Worm (Caenorhabditis elegans) whole organism, L1 larva: ENCODE results near the gene tsen-54.
A peak's percentile ranks its signal among the peaks of the same experiment; 100 is the strongest.

ENCODE experiments used
- C16A3.4 ChIP-seq: fragments of 150-350 bp; optimal IDR thresholded peaks from 2 replicates; lab custom pipeline; 2014; ENCODE audit warnings: missing biosample characterization, missing genetic modification characterization
- Y116A8C.19 ChIP-seq: sonication (generic microtip); optimal IDR thresholded peaks from 2 replicates; lab custom pipeline; 2016; ENCODE audit warnings: missing compliant biosample characterization, missing genetic modification characterization, borderline replicate concordance
- aha-1 ChIP-seq: fragments of 150-350 bp; optimal IDR thresholded peaks from 2 replicates; lab custom pipeline; 2014; ENCODE audit warnings: missing biosample characterization, missing genetic modification characterization
- alr-1 ChIP-seq: fragments of 200-800 bp; sonication (Bioruptor generic); optimal IDR thresholded peaks from 2 replicates; lab custom pipeline; 2018; ENCODE audit warnings: borderline replicate concordance, mild to moderate bottlenecking, missing genetic modification characterization, missing compliant biosample characterization
- aly-2 ChIP-seq: fragments of 150-350 bp; optimal IDR thresholded peaks from 2 replicates; lab custom pipeline; 2014; ENCODE audit warnings: missing biosample characterization, missing genetic modification characterization
- blmp-1 ChIP-seq: fragments of 150-350 bp; optimal IDR thresholded peaks from 2 replicates; lab custom pipeline; 2014; ENCODE audit warnings: missing biosample characterization, missing genetic modification characterization
- dpl-1 ChIP-seq, 3 experiments: fragments of 150-350 bp in 2 of 3; sonication (generic microtip) in 1 of 3; optimal IDR thresholded peaks; 2 replicates each; lab custom pipeline; 2014 to 2017; ENCODE audit warnings: missing biosample characterization in 3 of 3, missing genetic modification characterization in 3 of 3, missing genetic modification reagents in 3 of 3
- dsc-1 ChIP-seq: sonication (generic microtip); optimal IDR thresholded peaks from 2 replicates; lab custom pipeline; 2016; ENCODE audit warnings: mild to moderate bottlenecking, missing genetic modification characterization, missing compliant biosample characterization
- efl-1 ChIP-seq, 4 experiments: fragments of 150-350 bp; optimal IDR thresholded peaks in 3 of 4; peaks in 1 of 4; 1 replicate in 1 of 4; 2 replicates in 3 of 4; lab custom pipeline; 2014; ENCODE audit warnings: missing biosample characterization in 2 of 4, missing genetic modification characterization in 2 of 4, missing genetic modification reagents in 2 of 4
- egl-27 ChIP-seq, 2 experiments: fragments of 150-350 bp in 1 of 2; sonication (generic microtip); optimal IDR thresholded peaks; 3 replicates each; lab custom pipeline; 2017 to 2018; ENCODE audit warnings: missing biosample characterization in 2 of 2, missing genetic modification characterization in 2 of 2, missing genetic modification reagents in 2 of 2
- elt-2 ChIP-seq: sonication (generic microtip); optimal IDR thresholded peaks from 2 replicates; lab custom pipeline; 2016; ENCODE audit warnings: missing genetic modification characterization, mild to moderate bottlenecking, inconsistent platforms, missing compliant biosample characterization, missing genetic modification reagents
- fkh-4 ChIP-seq: sonication (generic microtip); optimal IDR thresholded peaks from 2 replicates; lab custom pipeline; 2016; ENCODE audit warnings: missing compliant biosample characterization, missing genetic modification characterization, borderline replicate concordance
- fos-1 ChIP-seq: fragments of 150-350 bp; optimal IDR thresholded peaks from 2 replicates; lab custom pipeline; 2014; ENCODE audit warnings: missing biosample characterization, missing genetic modification characterization
- hlh-17 ChIP-seq: fragments of 200-800 bp; sonication (Bioruptor generic); optimal IDR thresholded peaks from 2 replicates; lab custom pipeline; 2018; ENCODE audit warnings: missing genetic modification characterization, mild to moderate bottlenecking, missing compliant biosample characterization, moderate library complexity, borderline replicate concordance
- hpl-2 ChIP-seq: fragments of 150-350 bp; optimal IDR thresholded peaks from 2 replicates; lab custom pipeline; 2014; ENCODE audit warnings: missing biosample characterization, missing genetic modification reagents, missing genetic modification characterization
- isw-1 ChIP-seq: fragments of 200-800 bp; sonication (Bioruptor generic); IDR thresholded peaks from 2 replicates; pipeline ENCODE4 v1.3.6; 2022; ENCODE audit warnings: missing genetic modification characterization, missing compliant biosample characterization
- jun-1 ChIP-seq: fragments of 150-350 bp; optimal IDR thresholded peaks from 2 replicates; lab custom pipeline; 2014; ENCODE audit warnings: missing biosample characterization, missing genetic modification reagents, missing genetic modification characterization
- lin-13 ChIP-seq: fragments of 150-350 bp; optimal IDR thresholded peaks from 2 replicates; lab custom pipeline; 2014; ENCODE audit warnings: missing biosample characterization, missing genetic modification reagents, missing genetic modification characterization
- lin-35 ChIP-seq, 2 experiments: fragments of 150-350 bp; optimal IDR thresholded peaks; 2 replicates each; lab custom pipeline; 2014; ENCODE audit warnings: missing biosample characterization in 2 of 2, missing genetic modification characterization in 2 of 2, missing genetic modification reagents in 2 of 2
- lin-39 ChIP-seq: fragments of 150-350 bp; optimal IDR thresholded peaks from 2 replicates; lab custom pipeline; 2014; ENCODE audit warnings: missing biosample characterization, missing genetic modification reagents, missing genetic modification characterization
- lsy-2 ChIP-seq, 2 experiments: fragments of 150-350 bp; optimal IDR thresholded peaks; 2 replicates each; lab custom pipeline; 2014; ENCODE audit warnings: missing biosample characterization in 2 of 2, missing genetic modification characterization in 2 of 2
- mab-9 ChIP-seq: fragments of 200-800 bp; sonication (Bioruptor generic); IDR thresholded peaks from 2 replicates; pipeline ENCODE4 v1.3.6; 2022; ENCODE audit warnings: missing genetic modification reagents, missing genetic modification characterization, missing compliant biosample characterization
- mdl-1 ChIP-seq, 2 experiments: fragments of 150-350 bp; optimal IDR thresholded peaks; 2 replicates each; lab custom pipeline; 2014 to 2017; ENCODE audit warnings: missing biosample characterization in 2 of 2, missing genetic modification characterization in 2 of 2, inconsistent platforms in 1 of 2
- mef-2 ChIP-seq: fragments of 150-350 bp; optimal IDR thresholded peaks from 2 replicates; lab custom pipeline; 2014; ENCODE audit warnings: missing biosample characterization, missing genetic modification characterization
- mep-1 ChIP-seq: fragments of 150-350 bp; optimal IDR thresholded peaks from 2 replicates; lab custom pipeline; 2014; ENCODE audit warnings: missing biosample characterization, missing genetic modification characterization
- nhr-28 ChIP-seq: fragments of 150-350 bp; optimal IDR thresholded peaks from 2 replicates; lab custom pipeline; 2014; ENCODE audit warnings: missing biosample characterization, missing genetic modification characterization
- nhr-47 ChIP-seq: sonication (generic microtip); optimal IDR thresholded peaks from 2 replicates; lab custom pipeline; 2016; ENCODE audit warnings: mild to moderate bottlenecking, missing genetic modification characterization, moderate library complexity, missing compliant biosample characterization
- nhr-76 ChIP-seq: sonication (generic microtip); optimal IDR thresholded peaks from 2 replicates; lab custom pipeline; 2017; ENCODE audit warnings: missing biosample characterization, missing genetic modification characterization
- nhr-84 ChIP-seq: sonication (generic microtip); optimal IDR thresholded peaks from 2 replicates; lab custom pipeline; 2017; ENCODE audit warnings: missing biosample characterization, missing genetic modification characterization
- nhr-85 ChIP-seq: sonication (generic microtip); peaks from one replicate; lab custom pipeline; 2016; ENCODE audit warnings: missing genetic modification characterization, inconsistent platforms, missing compliant biosample characterization
- nhr-90 ChIP-seq: sonication (generic microtip); optimal IDR thresholded peaks from 2 replicates; lab custom pipeline; 2016; ENCODE audit warnings: mild to moderate bottlenecking, missing genetic modification characterization, missing compliant biosample characterization; ENCODE audit not compliant: poor library complexity
- pag-3 ChIP-seq: sonication (generic microtip); optimal IDR thresholded peaks from 2 replicates; lab custom pipeline; 2017; ENCODE audit warnings: missing genetic modification characterization, mild to moderate bottlenecking, missing compliant biosample characterization, antibody characterized with exemption, borderline replicate concordance; ENCODE audit not compliant: insufficient read depth
- pax-3 ChIP-seq: fragments of 200-800 bp; sonication (Bioruptor generic); optimal IDR thresholded peaks from 2 replicates; lab custom pipeline; 2018; ENCODE audit warnings: mild to moderate bottlenecking, missing genetic modification characterization, moderate library complexity, missing compliant biosample characterization
- pqm-1 ChIP-seq: sonication (generic microtip); optimal IDR thresholded peaks from 3 replicates; lab custom pipeline; 2017; ENCODE audit warnings: missing biosample characterization, missing genetic modification characterization
- rnt-1 ChIP-seq: sonication (generic microtip); optimal IDR thresholded peaks from 2 replicates; lab custom pipeline; 2016; ENCODE audit warnings: mild to moderate bottlenecking, missing genetic modification characterization, moderate library complexity, missing compliant biosample characterization
- skn-1 ChIP-seq: fragments of 150-350 bp; optimal IDR thresholded peaks from 2 replicates; lab custom pipeline; 2014; ENCODE audit warnings: missing biosample characterization, missing genetic modification characterization
- snpc-4 ChIP-seq: fragments of 150-350 bp; optimal IDR thresholded peaks from 2 replicates; lab custom pipeline; 2014; ENCODE audit warnings: missing biosample characterization, missing genetic modification characterization
- sox-4 ChIP-seq: sonication (generic microtip); optimal IDR thresholded peaks from 2 replicates; lab custom pipeline; 2016; ENCODE audit warnings: missing genetic modification characterization, missing compliant biosample characterization
- sup-37 ChIP-seq: fragments of 200-800 bp; sonication (Bioruptor generic); optimal IDR thresholded peaks from 2 replicates; lab custom pipeline; 2018; ENCODE audit warnings: mild to moderate bottlenecking, missing genetic modification characterization, missing compliant biosample characterization
- swsn-7 ChIP-seq: sonication (generic microtip); optimal IDR thresholded peaks from 2 replicates; lab custom pipeline; 2016; ENCODE audit warnings: missing genetic modification characterization, missing compliant biosample characterization
- tbx-2 ChIP-seq: sonication (generic microtip); optimal IDR thresholded peaks from 2 replicates; lab custom pipeline; 2016; ENCODE audit warnings: missing genetic modification characterization, missing compliant biosample characterization
- unc-130 ChIP-seq: fragments of 150-350 bp; optimal IDR thresholded peaks from 2 replicates; lab custom pipeline; 2017; ENCODE audit warnings: missing biosample characterization, missing genetic modification characterization, inconsistent platforms
- xbp-1 ChIP-seq: sonication (generic microtip); optimal IDR thresholded peaks from 2 replicates; lab custom pipeline; 2016; ENCODE audit warnings: missing genetic modification characterization, missing compliant biosample characterization
- ztf-11 ChIP-seq, 2 experiments: sonication (generic microtip); optimal IDR thresholded peaks; 2 replicates each; lab custom pipeline; 2016 to 2017; ENCODE audit warnings: missing genetic modification characterization in 2 of 2, missing biosample characterization in 1 of 2, missing compliant biosample characterization in 1 of 2

The tsen-54 gene

DNA sequence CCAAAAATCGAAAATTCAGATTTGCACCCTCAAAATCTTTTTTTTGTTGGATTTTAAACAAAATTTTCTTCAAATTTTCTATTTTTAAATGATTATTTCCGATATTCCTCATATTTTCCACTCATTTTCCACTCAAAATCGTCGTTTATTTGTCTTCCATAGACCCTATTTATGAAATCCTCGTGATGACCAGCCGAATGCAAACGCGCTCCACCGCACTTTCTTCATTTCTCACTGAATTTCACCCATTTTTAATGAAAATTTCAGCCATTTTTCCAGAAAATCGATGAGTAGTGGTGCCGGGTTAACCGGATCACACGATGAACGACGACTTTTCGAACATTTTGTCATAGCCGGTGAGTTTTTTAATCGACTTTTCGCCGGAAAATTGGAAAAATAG lies 24.3 kb upstream of the tsen-54 start, which contains the start of gene denn-4 (continued):
- TF ChIP-seq xbp-1 (tag; lab: Kevin White, UChicago) (peak; percentile 16), unc-130 (tag; lab: Kevin White, UChicago) (peak; percentile 10), lsy-2 (tag; optimal IDR thresholded peaks at IDR 0.05; lab: Kevin White, UChicago) (peak in 1 of 2 experiments; percentile 56), nhr-76 (tag; lab: Kevin White, UChicago) (no peak), hlh-17 (GFP tag; lab: Kevin White, UChicago) (no peak)

DNA sequence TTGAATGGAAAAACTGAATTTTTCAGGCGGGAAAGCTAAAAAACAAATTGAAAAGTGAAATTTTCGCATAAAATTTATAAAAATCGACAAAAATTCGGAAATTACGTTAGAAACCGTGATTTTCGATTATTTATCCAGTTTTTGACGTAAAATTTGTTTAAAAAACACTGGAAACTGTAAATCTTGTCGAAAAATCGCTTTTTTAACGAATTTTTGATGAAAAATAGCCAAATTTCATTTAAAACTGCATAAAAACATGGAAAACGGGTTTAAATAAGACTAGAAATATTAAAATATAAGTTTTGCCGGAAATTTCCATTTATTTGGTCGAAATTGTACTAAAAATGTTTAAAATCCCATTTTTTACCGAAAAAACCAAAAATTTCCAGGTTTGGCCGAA lies 23.8 kb upstream of the tsen-54 start:
- TF ChIP-seq mdl-1 (tag; optimal IDR thresholded peaks at IDR 0.05; lab: Kevin White, UChicago): no peak
- TF ChIP-seq dsc-1 (tag; lab: Kevin White, UChicago): no peak
- TF ChIP-seq hlh-17 (GFP tag; lab: Kevin White, UChicago): no peak
- no peak for TF ChIP-seq nhr-47 (tag; lab: Kevin White, UChicago)
- no peak for TF ChIP-seq alr-1
- TF ChIP-seq skn-1 (tag; lab: Kevin White, UChicago): no peak
- no peak for TF ChIP-seq nhr-28
- TF ChIP-seq rnt-1 (tag; lab: Kevin White, UChicago): no peak
- TF ChIP-seq isw-1: no peak
- no peak for TF ChIP-seq sup-37
- TF ChIP-seq lsy-2 (tag; optimal IDR thresholded peaks at IDR 0.05; lab: Kevin White, UChicago): no peak
- TF ChIP-seq mab-9: no peak
- no peak for TF ChIP-seq sox-4 (tag; lab: Kevin White, UChicago)

DNA sequence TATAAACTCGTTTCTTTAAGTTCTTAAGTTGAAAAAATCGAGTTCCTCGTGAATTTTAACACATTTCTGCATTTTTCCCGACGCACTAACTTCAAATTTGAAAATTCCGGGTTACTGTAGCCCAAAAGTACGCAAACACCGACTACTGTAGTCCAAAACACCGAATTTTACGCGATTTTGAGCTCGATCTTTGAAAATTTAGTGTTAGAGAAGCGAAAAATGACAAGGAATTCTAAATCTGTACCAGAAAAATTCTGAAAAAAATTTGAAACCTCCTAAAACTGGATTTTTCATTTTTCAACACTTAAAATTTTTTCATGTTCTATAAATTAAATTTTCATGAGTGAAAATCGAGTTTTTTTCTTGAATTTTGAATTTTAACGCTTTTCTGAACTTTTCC lies 2.8 kb upstream of the tsen-54 start:
- TF ChIP-seq fkh-4 (tag; lab: Kevin White, UChicago) (no peak), hpl-2 (no peak), lin-13 (GFP tag; lab: Kevin White, UChicago) (no peak), jun-1 (tag; lab: Kevin White, UChicago) (no peak), nhr-84 (no peak), lin-39 (tag; lab: Kevin White, UChicago) (no peak), ztf-11 (tag; optimal IDR thresholded peaks at IDR 0.05; lab: Kevin White, UChicago) (no peak), pqm-1 (tag; lab: Kevin White, UChicago) (no peak), nhr-85 (tag; lab: Kevin White, UChicago) (no peak), Y116A8C.19 (no peak), tbx-2 (tag; lab: Kevin White, UChicago) (no peak), pag-3 (tag; lab: Kevin White, UChicago) (no peak), snpc-4 (no peak), blmp-1 (tag; lab: Kevin White, UChicago) (no peak), mep-1 (tag; lab: Kevin White, UChicago) (no peak), fos-1 (no peak)
- TF ChIP-seq, all 84 proteins: peak for 0

DNA sequence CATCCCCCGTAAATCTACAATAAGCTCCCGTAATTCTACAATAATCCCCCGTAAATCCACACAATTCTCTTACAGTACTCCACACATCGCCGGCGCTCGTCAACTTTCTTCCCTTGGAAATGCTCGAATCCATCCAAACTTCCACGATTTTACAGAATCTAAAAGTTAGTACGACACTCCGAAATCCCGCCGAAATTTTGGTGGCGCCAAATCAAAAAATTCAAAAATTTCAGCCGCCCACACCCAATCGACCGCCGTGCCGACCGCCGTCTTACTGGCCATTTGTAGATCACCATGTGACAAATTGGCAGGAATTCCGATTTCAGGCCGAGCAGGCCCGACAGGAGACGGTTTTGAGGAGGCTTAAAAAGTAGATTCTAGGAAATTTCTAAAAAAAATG lies 4.3 kb downstream of the tsen-54 start:
- peak in 1 of 3 experiments; percentile 29 for TF ChIP-seq dpl-1 (GFP tag; optimal IDR thresholded peaks at IDR 0.05; lab: Kevin White, UChicago)
- TF ChIP-seq lin-35 (GFP tag; optimal IDR thresholded peaks at IDR 0.05; lab: Kevin White, UChicago): peak in 1 of 2 experiments; percentile 6
- no peak for TF ChIP-seq sox-4 (tag; lab: Kevin White, UChicago)
- TF ChIP-seq efl-1 (optimal IDR thresholded peaks at IDR 0.05; lab: Kevin White, UChicago): peak; percentile 9 to 54
- TF ChIP-seq efl-1 (GFP tag; optimal IDR thresholded peaks at IDR 0.05 in 1 of 2; lab: Kevin White, UChicago): peak; percentile 13 to 94

DNA sequence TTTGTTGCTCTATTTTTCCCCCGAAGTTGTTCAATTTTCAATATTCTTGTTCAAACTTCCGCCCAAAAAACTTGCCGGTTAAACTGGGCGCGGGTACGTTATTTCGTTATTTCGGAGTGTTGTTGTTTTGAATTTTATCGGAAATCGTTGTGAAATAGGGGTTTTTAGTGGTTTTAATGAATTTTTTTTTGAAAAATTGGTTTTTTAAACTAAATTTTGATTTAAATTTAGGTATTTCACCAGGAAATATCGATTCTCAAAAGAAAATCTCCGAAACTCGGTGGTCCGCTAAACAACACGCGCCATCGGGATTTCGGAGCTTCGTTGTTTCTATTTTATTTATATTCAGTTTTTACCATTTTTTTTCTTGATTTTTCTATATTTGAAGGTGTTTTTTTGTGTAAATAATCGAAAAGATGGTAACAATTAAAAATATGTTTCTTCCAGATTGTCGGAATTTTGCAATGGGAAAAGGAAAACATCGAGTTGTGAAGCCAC lies 5.2 kb downstream of the tsen-54 start, which contains the start of gene F52C12.2:
F52C12.2 (plus strand) TSS at position 448 of the 498 bp plus-strand sequence.
- TF ChIP-seq aly-2 (tag; lab: Kevin White, UChicago) (peak; percentile 19), nhr-90 (tag; lab: Kevin White, UChicago) (peak; percentile 80), egl-27 (tag; optimal IDR thresholded peaks at IDR 0.05; lab: Kevin White, UChicago) (no peak), dsc-1 (tag; lab: Kevin White, UChicago) (peak; percentile 84), isw-1 (peak; percentile 65), mef-2 (tag; lab: Kevin White, UChicago) (no peak), lin-39 (tag; lab: Kevin White, UChicago) (peak; percentile 50), sup-37 (peak; percentile 18), elt-2 (tag; lab: Kevin White, UChicago) (peak; percentile 23), alr-1 (no peak), pax-3 (tag; lab: Kevin White, UChicago) (peak; percentile 51), aha-1 (tag; lab: Kevin White, UChicago) (no peak), swsn-7 (peak; percentile 82), blmp-1 (tag; lab: Kevin White, UChicago) (peak; percentile 36), C16A3.4 (tag; lab: Kevin White, UChicago) (peak; percentile 34)
